Fruit fly (Drosophila melanogaster) whole organism, embryonic: ENCODE data around the gene Acp29AB.

ENCODE experiments used
- Atf3 ChIP-seq: fragments of 200-800 bp; sonication (Bioruptor generic); optimal IDR thresholded peaks from 3 replicates; lab custom pipeline; 2016; ENCODE audit warnings: missing biosample characterization, missing genetic modification characterization
- CG11695 ChIP-seq: fragments of 200-800 bp; sonication (Bioruptor generic); IDR thresholded peaks from 3 replicates; pipeline ENCODE4 v1.3.6; 2022; ENCODE audit warnings: missing biosample characterization, missing genetic modification characterization
- CG15479 ChIP-seq: fragments of 200-800 bp; sonication (Bioruptor generic); optimal IDR thresholded peaks from 3 replicates; lab custom pipeline; 2019; ENCODE audit warnings: missing biosample characterization, mild to moderate bottlenecking, missing genetic modification characterization, moderate library complexity
- CG2202 ChIP-seq: fragments of 200-800 bp; sonication (Bioruptor generic); optimal IDR thresholded peaks from 2 replicates; lab custom pipeline; 2018; ENCODE audit warnings: missing biosample characterization, mild to moderate bottlenecking, missing genetic modification characterization
- CG31365 ChIP-seq: fragments of 200-800 bp; sonication (Bioruptor generic); optimal IDR thresholded peaks from 2 replicates; lab custom pipeline; 2018; ENCODE audit warnings: missing biosample characterization, mild to moderate bottlenecking, missing genetic modification characterization
- CG4360 ChIP-seq: fragments of 200-800 bp; sonication (Bioruptor generic); IDR thresholded peaks from 2 replicates; pipeline ENCODE4 v1.3.6; 2022; ENCODE audit warnings: missing biosample characterization, missing genetic modification characterization
- CG8359 ChIP-seq: fragments of 200-800 bp; sonication (Bioruptor generic); optimal IDR thresholded peaks from 2 replicates; lab custom pipeline; 2017; ENCODE audit warnings: missing biosample characterization, mild to moderate bottlenecking, missing genetic modification characterization, borderline replicate concordance
- HHEX ChIP-seq: fragments of 200-800 bp; sonication (Bioruptor generic); optimal IDR thresholded peaks from 3 replicates; lab custom pipeline; 2017; ENCODE audit warnings: missing biosample characterization, mild to moderate bottlenecking, missing genetic modification characterization, missing genetic modification reagents
- cg ChIP-seq: fragments of 200-800 bp; sonication (Bioruptor generic); optimal IDR thresholded peaks from 3 replicates; lab custom pipeline; 2019; ENCODE audit warnings: missing biosample characterization, mild to moderate bottlenecking, missing genetic modification characterization, moderate library complexity
- gfzf ChIP-seq: fragments of 200-800 bp; sonication (Bioruptor generic); optimal IDR thresholded peaks from 2 replicates; lab custom pipeline; 2016; ENCODE audit warnings: missing biosample characterization, mild to moderate bottlenecking, missing genetic modification characterization, moderate library complexity
- klu ChIP-seq: fragments of 200-800 bp; sonication (Bioruptor generic); IDR thresholded peaks from 2 replicates; pipeline ENCODE4 v1.3.6; 2022; ENCODE audit warnings: missing biosample characterization, missing genetic modification characterization
- sc ChIP-seq, 3 experiments: fragments of >200 bp in 2 of 3; fragments of 200-800 bp in 1 of 3; sonication (Bioruptor generic) in 1 of 3; optimal IDR thresholded peaks; 2 replicates in 2 of 3; 3 replicates in 1 of 3; lab custom pipeline; 2017; ENCODE audit warnings: mild to moderate bottlenecking in 1 of 3, missing biosample characterization in 1 of 3, missing genetic modification characterization in 1 of 3, missing genetic modification reagents in 1 of 3
- sens ChIP-seq: fragments of 200-800 bp; sonication (Bioruptor generic); peaks from one replicate; lab custom pipeline; 2016; ENCODE audit warnings: missing biosample characterization, missing genetic modification characterization
- wek ChIP-seq: fragments of 200-800 bp; sonication (Bioruptor generic); optimal IDR thresholded peaks from 3 replicates; lab custom pipeline; 2018; ENCODE audit warnings: missing biosample characterization, mild to moderate bottlenecking, missing genetic modification characterization, moderate library complexity

- no peak for TF ChIP-seq sens (GFP tag; lab: Kevin White, UChicago)
- no peak for TF ChIP-seq cg (GFP tag; lab: Kevin White, UChicago)
- TF ChIP-seq CG4360 (GFP tag; lab: Robert Waterston, UW) = no peak
- no peak for TF ChIP-seq CG8359 (GFP tag; lab: Kevin White, UChicago)
- TF ChIP-seq CG2202 = no peak
- no peak for TF ChIP-seq CG15479
- no peak for TF ChIP-seq klu
- TF ChIP-seq CG11695 (GFP tag; lab: Robert Waterston, UW) = no peak
- no peak for TF ChIP-seq sc (optimal IDR thresholded peaks at IDR 0.05; lab: Kevin White, UChicago)
- TF ChIP-seq sc (GFP tag; optimal IDR thresholded peaks at IDR 0.05; lab: Kevin White, UChicago) = no peak
- no peak for TF ChIP-seq CG31365 (tag; lab: Kevin White, UChicago)
- TF ChIP-seq gfzf (GFP tag; lab: Kevin White, UChicago) = no peak
- no peak for TF ChIP-seq wek (GFP tag; lab: Kevin White, UChicago)
- TF ChIP-seq Atf3 (GFP tag; lab: Kevin White, UChicago) = no peak
- TF ChIP-seq HHEX (GFP tag; lab: Kevin White, UChicago) = no peak
Observed at dm6 chr2L:8385849-8386248, 7.2 kb downstream of the Acp29AB start.
